Worm (Caenorhabditis elegans) whole organism, mixed stage, embryonic: ENCODE results near the gene F27E5.7.
A peak's percentile ranks its signal among the peaks of the same experiment; 100 is the strongest.

ENCODE experiments used
- M03D4.4 ChIP-seq: sonication (generic microtip); optimal IDR thresholded peaks from 2 replicates; lab custom pipeline; 2017; ENCODE audit warnings: mild to moderate bottlenecking, missing genetic modification characterization, missing compliant biosample characterization
- ceh-39 ChIP-seq: fragments of 150-350 bp; optimal IDR thresholded peaks from 2 replicates; lab custom pipeline; 2014; ENCODE audit warnings: missing biosample characterization, missing genetic modification characterization
- ces-1 ChIP-seq: fragments of 150-350 bp; optimal IDR thresholded peaks from 2 replicates; lab custom pipeline; 2014; ENCODE audit warnings: missing biosample characterization, missing genetic modification reagents, missing genetic modification characterization
- cnd-1 ChIP-seq: fragments of 200-800 bp; sonication (Bioruptor generic); optimal IDR thresholded peaks from 2 replicates; lab custom pipeline; 2018; ENCODE audit warnings: mild to moderate bottlenecking, missing genetic modification characterization, missing compliant biosample characterization
- elt-1 ChIP-seq: sonication (generic microtip); optimal IDR thresholded peaks from 2 replicates; lab custom pipeline; 2017; ENCODE audit warnings: missing genetic modification characterization, mild to moderate bottlenecking, missing compliant biosample characterization, antibody characterized with exemption, moderate library complexity, borderline replicate concordance; ENCODE audit not compliant: insufficient read depth
- elt-3 ChIP-seq: fragments of 150-350 bp; optimal IDR thresholded peaks from 2 replicates; lab custom pipeline; 2014; ENCODE audit warnings: missing biosample characterization, missing genetic modification characterization
- flh-1 ChIP-seq: fragments of 200-800 bp; sonication (Bioruptor generic); optimal IDR thresholded peaks from 2 replicates; lab custom pipeline; 2018; ENCODE audit warnings: mild to moderate bottlenecking, missing genetic modification characterization, moderate library complexity, missing compliant biosample characterization
- hlh-1 ChIP-seq: fragments of 150-350 bp; optimal IDR thresholded peaks from 2 replicates; lab custom pipeline; 2014; ENCODE audit warnings: missing biosample characterization, missing genetic modification reagents, missing genetic modification characterization
- lin-13 ChIP-seq: fragments of 150-350 bp; optimal IDR thresholded peaks from 2 replicates; lab custom pipeline; 2014; ENCODE audit warnings: missing biosample characterization, missing genetic modification characterization
- lin-32 ChIP-seq: fragments of 200-800 bp; sonication (Bioruptor generic); optimal IDR thresholded peaks from 2 replicates; lab custom pipeline; 2018; ENCODE audit warnings: mild to moderate bottlenecking, missing genetic modification characterization, missing compliant biosample characterization
- mab-5 ChIP-seq: fragments of 150-350 bp; optimal IDR thresholded peaks from 2 replicates; lab custom pipeline; 2014; ENCODE audit warnings: missing biosample characterization, missing genetic modification characterization
- mep-1 ChIP-seq: fragments of 150-350 bp; optimal IDR thresholded peaks from 2 replicates; lab custom pipeline; 2017; ENCODE audit warnings: missing biosample characterization, missing genetic modification reagents, missing genetic modification characterization, inconsistent platforms
- mls-2 ChIP-seq: sonication (generic microtip); optimal IDR thresholded peaks from 2 replicates; lab custom pipeline; 2016; ENCODE audit warnings: mild to moderate bottlenecking, missing genetic modification characterization, moderate library complexity, missing compliant biosample characterization
- nhr-12 ChIP-seq: fragments of 150-350 bp; optimal IDR thresholded peaks from 2 replicates; lab custom pipeline; 2014; ENCODE audit warnings: missing biosample characterization, missing genetic modification characterization
- nhr-2 ChIP-seq: fragments of 150-350 bp; optimal IDR thresholded peaks from 2 replicates; lab custom pipeline; 2014; ENCODE audit warnings: missing biosample characterization, missing genetic modification characterization
- nhr-28 ChIP-seq: fragments of 150-350 bp; optimal IDR thresholded peaks from 2 replicates; lab custom pipeline; 2014; ENCODE audit warnings: missing biosample characterization, missing genetic modification characterization
- nhr-76 ChIP-seq: sonication (generic microtip); optimal IDR thresholded peaks from 2 replicates; lab custom pipeline; 2017; ENCODE audit warnings: missing biosample characterization, missing genetic modification characterization
- pha-4 ChIP-seq: fragments of 150-350 bp; optimal IDR thresholded peaks from 2 replicates; lab custom pipeline; 2018; ENCODE audit warnings: missing biosample characterization, missing genetic modification reagents, missing genetic modification characterization
- snpc-4 ChIP-seq: fragments of 150-350 bp; optimal IDR thresholded peaks from 2 replicates; lab custom pipeline; 2014; ENCODE audit warnings: missing biosample characterization, missing genetic modification characterization
- sptf-1 ChIP-seq: sonication (generic microtip); optimal IDR thresholded peaks from 2 replicates; lab custom pipeline; 2017; ENCODE audit warnings: mild to moderate bottlenecking, missing genetic modification characterization, moderate library complexity, missing compliant biosample characterization
- tbx-8 ChIP-seq: fragments of 200-800 bp; sonication (Bioruptor generic); optimal IDR thresholded peaks from 2 replicates; lab custom pipeline; 2018; ENCODE audit warnings: mild to moderate bottlenecking, missing genetic modification characterization, moderate library complexity, missing compliant biosample characterization
- unc-120 ChIP-seq: sonication (generic microtip); optimal IDR thresholded peaks from 2 replicates; lab custom pipeline; 2017; ENCODE audit warnings: missing genetic modification characterization, missing compliant biosample characterization; ENCODE audit not compliant: poor library complexity, severe bottlenecking
- unc-39 ChIP-seq: fragments of 150-350 bp; optimal IDR thresholded peaks from 2 replicates; lab custom pipeline; 2014; ENCODE audit warnings: missing biosample characterization, missing genetic modification characterization
- unc-62 ChIP-seq: fragments of 150-350 bp; optimal IDR thresholded peaks from 2 replicates; lab custom pipeline; 2014; ENCODE audit warnings: missing biosample characterization, missing genetic modification reagents, missing genetic modification characterization
- ztf-11 ChIP-seq: fragments of 150-350 bp; optimal IDR thresholded peaks from 2 replicates; lab custom pipeline; 2014; ENCODE audit warnings: missing biosample characterization, missing genetic modification characterization

Gene F27E5.7

DNA sequence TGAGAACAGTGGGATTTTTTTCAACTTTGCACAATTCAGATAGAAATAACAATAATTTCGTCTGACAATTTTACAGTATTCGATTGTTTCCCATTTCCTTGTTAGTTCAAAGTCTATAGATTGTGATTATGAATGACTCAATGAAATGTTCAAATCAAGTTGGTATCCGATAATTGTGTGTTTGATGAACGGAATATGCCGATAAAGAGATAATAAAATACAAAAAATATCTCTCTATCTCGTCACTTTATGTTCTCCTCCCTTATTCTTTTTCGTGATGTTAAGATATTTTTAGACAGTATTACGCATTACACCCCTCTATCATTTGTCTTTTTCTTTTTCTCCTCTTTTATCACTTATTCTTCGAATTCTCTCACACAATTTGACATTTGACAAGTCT lies at the start of gene F27E5.7:
Gene F27E5.7, plus strand, starts transcription at position 301 of the 400 bp plus-strand sequence.
- TF ChIP-seq mep-1 (tag; lab: Kevin White, UChicago) = no peak
- no peak for TF ChIP-seq nhr-28 (tag; lab: Kevin White, UChicago)

DNA sequence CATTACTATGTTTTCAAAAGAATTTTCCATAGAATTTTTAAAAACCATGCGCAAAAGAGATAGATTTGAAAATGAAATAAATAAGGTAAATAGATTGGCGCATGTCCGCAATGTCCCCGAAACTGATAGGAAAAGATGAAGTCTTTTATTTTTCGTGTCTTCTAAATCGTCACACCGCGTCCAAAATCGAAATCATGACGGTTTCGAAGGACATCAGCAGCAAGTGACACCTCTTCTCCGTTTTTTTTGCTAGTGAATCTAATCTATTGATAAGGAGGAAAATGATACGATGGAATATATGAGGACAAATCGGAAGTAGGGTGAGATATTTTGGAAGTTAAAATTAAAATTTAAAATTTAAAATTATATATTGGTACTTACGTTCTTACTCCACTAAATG lies 48.6 kb upstream of the F27E5.7 start:
- TF ChIP-seq ceh-39 (no peak), nhr-2 (tag; lab: Kevin White, UChicago) (no peak), unc-120 (no peak), mep-1 (tag; lab: Kevin White, UChicago) (no peak), elt-3 (no peak), nhr-76 (no peak), tbx-8 (GFP tag; lab: Kevin White, UChicago) (no peak), M03D4.4 (tag; lab: Kevin White, UChicago) (no peak)

DNA sequence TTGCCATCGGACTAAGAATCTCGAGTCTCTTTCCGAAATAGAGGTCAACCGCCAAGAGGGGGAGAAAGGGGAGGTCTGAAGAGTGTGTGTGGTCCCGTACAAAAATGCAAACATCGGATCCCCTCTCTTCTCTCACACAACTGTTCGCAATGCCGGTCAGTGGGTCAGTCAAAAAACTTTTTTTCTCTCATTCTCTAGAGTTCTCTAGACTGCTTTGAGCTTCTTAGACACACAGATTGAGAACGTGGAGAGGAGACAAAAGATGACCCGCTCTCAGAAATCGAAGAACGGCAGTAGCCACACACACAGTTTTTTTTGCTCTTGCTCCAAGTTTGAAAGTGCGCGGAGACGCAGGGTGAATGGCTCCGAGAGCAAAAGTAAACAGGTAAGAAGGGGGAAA lies 46.8 kb upstream of the F27E5.7 start:
- TF ChIP-seq unc-120 = no peak
- TF ChIP-seq unc-62 (GFP tag; lab: Kevin White, UChicago) = no peak
- peak; percentile 3 for TF ChIP-seq sptf-1
- TF ChIP-seq hlh-1 (tag; lab: Kevin White, UChicago) = peak; percentile 87
- TF ChIP-seq lin-32 (GFP tag; lab: Kevin White, UChicago) = no peak
- no peak for TF ChIP-seq unc-39 (tag; lab: Kevin White, UChicago)
- peak; percentile 45 for TF ChIP-seq M03D4.4 (tag; lab: Kevin White, UChicago)

ce11 chrII:10084482-10084881 lies 38.1 kb upstream of the F27E5.7 start:
- TF ChIP-seq elt-3 (no peak), ces-1 (GFP tag; lab: Kevin White, UChicago) (peak; percentile 92)
- TF ChIP-seq, all 35 proteins: peak for 1

DNA sequence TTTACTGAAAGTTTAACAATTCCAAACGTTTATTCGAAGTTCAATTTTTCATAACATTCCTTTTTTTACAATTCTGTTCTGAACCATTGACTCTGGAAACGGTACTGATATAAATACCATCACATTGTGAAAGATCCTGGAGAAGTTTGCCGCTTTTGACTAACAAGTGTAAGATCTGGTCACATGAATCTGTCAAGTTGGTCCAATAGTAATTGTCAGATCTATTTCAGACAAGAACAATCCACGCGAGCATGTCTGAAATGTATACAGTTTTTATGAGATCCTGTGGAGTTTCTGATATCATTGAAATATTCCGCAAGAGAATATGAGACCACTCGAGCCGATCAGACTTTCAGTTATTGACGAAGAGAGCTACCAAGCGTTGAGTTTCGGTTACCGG lies 29.4 kb upstream of the F27E5.7 start:
- TF ChIP-seq flh-1 = no peak
- no peak for TF ChIP-seq ztf-11 (tag; lab: Kevin White, UChicago)
- TF ChIP-seq elt-1 (tag; lab: Kevin White, UChicago) = no peak
- no peak for TF ChIP-seq lin-13 (tag; lab: Kevin White, UChicago)
- no peak for TF ChIP-seq mep-1 (tag; lab: Kevin White, UChicago)
- TF ChIP-seq snpc-4 (tag; lab: Kevin White, UChicago) = no peak
- TF ChIP-seq nhr-12 (tag; lab: Kevin White, UChicago) = no peak
- TF ChIP-seq ces-1 (GFP tag; lab: Kevin White, UChicago) = no peak
- TF ChIP-seq nhr-2 (tag; lab: Kevin White, UChicago) = no peak

ce11 chrII:10094190-10094923 lies 28.2 kb upstream of the F27E5.7 start, which contains the start of gene lact-2:
TSS of gene lact-2 (plus strand) at chrII:10094873.
- TF ChIP-seq mls-2 (tag; lab: Kevin White, UChicago) (no peak), pha-4 (tag; lab: Kevin White, UChicago) (no peak)

DNA sequence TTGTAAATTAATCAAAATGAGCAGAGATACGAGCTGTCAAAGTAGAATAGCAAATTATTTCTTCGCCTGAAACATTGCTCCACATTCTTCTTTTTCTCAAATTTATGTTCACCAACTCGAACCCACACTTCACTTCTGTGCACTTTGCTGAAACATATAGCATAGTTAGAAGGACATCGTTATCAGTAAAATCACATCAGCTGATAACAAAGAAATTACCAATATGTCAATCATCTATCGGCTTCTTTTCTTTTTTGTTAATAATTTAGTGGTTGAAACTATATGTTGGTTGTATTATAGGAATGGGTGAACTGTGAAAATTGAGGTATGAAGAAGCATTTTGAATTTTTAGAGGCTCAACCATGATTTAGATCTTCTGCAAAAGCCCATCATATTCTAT lies 27.3 kb upstream of the F27E5.7 start:
- no peak for TF ChIP-seq elt-1 (tag; lab: Kevin White, UChicago)
- TF ChIP-seq elt-3 = no peak

ce11 chrII:10098428-10098827 lies 24.1 kb upstream of the F27E5.7 start:
- TF ChIP-seq elt-1 (tag; lab: Kevin White, UChicago) = no peak
- TF ChIP-seq ces-1 (GFP tag; lab: Kevin White, UChicago) = no peak
- TF ChIP-seq nhr-76 = no peak
- TF ChIP-seq sptf-1 = no peak
- no peak for TF ChIP-seq cnd-1 (tag; lab: Kevin White, UChicago)
- TF ChIP-seq ztf-11 (tag; lab: Kevin White, UChicago) = no peak
- no peak for TF ChIP-seq mab-5
- TF ChIP-seq, all 35 proteins: peak for 0
